Worm (Caenorhabditis elegans): ENCODE measurements around the gene F40A3.1.

The F40A3.1 gene

DNA sequence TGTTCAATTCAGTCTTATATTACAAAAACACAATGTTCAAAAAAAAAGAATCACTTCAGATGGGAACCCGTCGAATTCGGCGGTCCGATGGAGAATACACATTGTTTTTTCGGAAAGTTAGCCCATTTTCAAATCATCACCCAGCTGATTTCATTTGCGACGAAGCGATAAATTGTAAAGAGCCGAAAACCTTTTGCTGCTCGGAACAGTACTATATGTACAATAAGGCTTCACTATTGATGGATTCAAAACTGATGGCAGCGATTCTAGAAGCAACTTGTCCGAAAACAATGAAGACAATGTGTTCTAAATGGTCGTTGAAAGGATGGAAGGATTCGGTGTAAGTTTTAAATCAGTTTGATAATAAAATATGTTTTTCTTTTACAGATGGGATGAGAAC lies 33.4 kb upstream of the F40A3.1 start, which contains the start of gene C37C3.1:
Gene C37C3.1 (plus strand): TSS at position 33 of the 400 bp plus-strand sequence.
- TF ChIP-seq lsy-2 (tag; optimal IDR thresholded peaks at IDR 0.05): no peak
- no peak for TF ChIP-seq snpc-4 (tag; optimal IDR thresholded peaks at IDR 0.05)
- TF ChIP-seq ces-1 (GFP tag; optimal IDR thresholded peaks at IDR 0.05): no peak
- no peak for TF ChIP-seq nhr-237 (tag; optimal IDR thresholded peaks at IDR 0.05)
- no peak for TF ChIP-seq unc-120 (tag; optimal IDR thresholded peaks at IDR 0.05; ENCODE audit: poor library complexity, severe bottlenecking)
- no peak for TF ChIP-seq tbx-8 (GFP tag; optimal IDR thresholded peaks at IDR 0.05)
- TF ChIP-seq nhr-2 (tag; optimal IDR thresholded peaks at IDR 0.05): no peak
- TF ChIP-seq ceh-39 (tag; optimal IDR thresholded peaks at IDR 0.05): no peak
- no peak for TF ChIP-seq blmp-1 (tag; optimal IDR thresholded peaks at IDR 0.05)
- TF ChIP-seq zip-8 (tag; optimal IDR thresholded peaks at IDR 0.05): no peak
- TF ChIP-seq elt-3 (tag; optimal IDR thresholded peaks at IDR 0.05): no peak
- no peak for TF ChIP-seq ztf-11 (tag; optimal IDR thresholded peaks at IDR 0.05)
- TF ChIP-seq M03D4.4 (tag; optimal IDR thresholded peaks at IDR 0.05): no peak
- no peak for TF ChIP-seq nhr-28 (tag; optimal IDR thresholded peaks at IDR 0.05)
- no peak for TF ChIP-seq bed-3 (GFP tag; optimal IDR thresholded peaks at IDR 0.05)
- TF ChIP-seq flh-1 (GFP tag; optimal IDR thresholded peaks at IDR 0.05): no peak
- TF ChIP-seq ceh-83 (GFP tag; optimal IDR thresholded peaks at IDR 0.05): no peak
- TF ChIP-seq elt-1 (tag; optimal IDR thresholded peaks at IDR 0.05; ENCODE audit: borderline replicate concordance, insufficient read depth): no peak
- no peak for TF ChIP-seq ham-2 (GFP tag; optimal IDR thresholded peaks at IDR 0.05)

DNA sequence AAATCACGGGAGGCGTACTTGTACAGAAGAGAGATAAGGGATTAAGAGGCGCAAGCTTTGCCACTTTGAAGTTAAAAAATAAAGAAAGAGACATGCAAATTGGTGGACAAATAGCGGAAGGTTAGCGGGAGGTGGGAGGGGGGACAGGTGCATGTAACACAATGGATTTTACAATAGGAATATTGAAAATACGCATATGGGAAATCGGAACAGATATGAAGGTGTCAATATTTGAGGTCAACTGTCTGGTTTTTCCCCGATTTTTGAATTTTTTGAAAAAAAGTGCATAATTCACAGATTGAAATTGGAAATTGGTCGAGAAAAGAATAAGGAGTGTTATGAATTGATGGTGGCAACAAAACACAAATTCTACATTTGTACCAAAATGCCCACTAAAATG lies 29.5 kb upstream of the F40A3.1 start, which contains the start of gene C37C3.17:
Gene C37C3.17 (minus strand): TSS at position 101 of the 400 bp plus-strand sequence.
- TF ChIP-seq unc-62 (GFP tag; optimal IDR thresholded peaks at IDR 0.05) (no peak), cnd-1 (tag; optimal IDR thresholded peaks at IDR 0.05) (no peak), unc-39 (tag; optimal IDR thresholded peaks at IDR 0.05) (no peak), snpc-4 (tag; optimal IDR thresholded peaks at IDR 0.05) (no peak), ham-2 (GFP tag; optimal IDR thresholded peaks at IDR 0.05) (no peak), elt-1 (tag; optimal IDR thresholded peaks at IDR 0.05; ENCODE audit: borderline replicate concordance, insufficient read depth) (no peak), ztf-11 (tag; optimal IDR thresholded peaks at IDR 0.05) (no peak), nhr-28 (tag; optimal IDR thresholded peaks at IDR 0.05) (no peak), lin-32 (GFP tag; optimal IDR thresholded peaks at IDR 0.05) (no peak), ceh-39 (tag; optimal IDR thresholded peaks at IDR 0.05) (no peak), flh-1 (GFP tag; optimal IDR thresholded peaks at IDR 0.05) (no peak), unc-120 (tag; optimal IDR thresholded peaks at IDR 0.05; ENCODE audit: poor library complexity, severe bottlenecking) (no peak), drap-1 (GFP tag; optimal IDR thresholded peaks at IDR 0.05) (no peak), nhr-2 (tag; optimal IDR thresholded peaks at IDR 0.05) (no peak), mep-1 (tag; optimal IDR thresholded peaks at IDR 0.05) (no peak), nhr-237 (tag; optimal IDR thresholded peaks at IDR 0.05) (no peak), mls-2 (tag; optimal IDR thresholded peaks at IDR 0.05) (no peak), sptf-1 (tag; optimal IDR thresholded peaks at IDR 0.05) (no peak), ceh-43 (GFP tag; optimal IDR thresholded peaks at IDR 0.05) (no peak), nhr-76 (tag; optimal IDR thresholded peaks at IDR 0.05) (no peak)

- TF ChIP-seq ztf-11 (tag; optimal IDR thresholded peaks at IDR 0.05) (no peak), snpc-4 (tag; optimal IDR thresholded peaks at IDR 0.05) (no peak), cnd-1 (tag; optimal IDR thresholded peaks at IDR 0.05) (no peak), sem-2 (GFP tag; optimal IDR thresholded peaks at IDR 0.05) (no peak)
These were observed 28.3 kb upstream of the F40A3.1 start, which contains the start of gene C37C3.10 for ce11 chrV:7863020-7863523. Gene C37C3.10, minus strand, starts transcription at chrV:7863070.

DNA sequence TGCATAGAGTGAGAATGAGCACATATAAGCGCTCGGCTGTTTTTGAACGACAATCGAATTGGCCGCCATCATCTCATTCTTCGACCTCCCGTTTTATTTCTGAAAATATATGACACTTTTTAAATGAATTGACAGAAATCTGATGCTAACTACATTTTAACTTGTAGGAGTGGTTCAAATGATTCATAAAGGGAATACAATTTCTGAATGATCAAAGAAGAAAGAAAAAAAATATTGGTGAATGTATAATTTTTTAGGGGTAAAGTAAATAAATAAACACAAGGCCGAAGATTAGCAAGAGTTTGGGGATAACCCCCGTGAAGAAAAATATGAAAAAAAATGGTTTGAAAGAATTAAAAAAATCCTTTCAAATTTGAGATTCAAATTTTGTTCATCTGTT lies 26.7 kb upstream of the F40A3.1 start, which contains the start of gene C37C3.11:
Gene C37C3.11 (minus strand): TSS at position 101 of the 400 bp plus-strand sequence.
- TF ChIP-seq lin-13 (tag; optimal IDR thresholded peaks at IDR 0.05): no peak
- no peak for TF ChIP-seq lin-32 (GFP tag; optimal IDR thresholded peaks at IDR 0.05)
- no peak for TF ChIP-seq lsy-2 (tag; optimal IDR thresholded peaks at IDR 0.05)
- TF ChIP-seq ztf-11 (tag; optimal IDR thresholded peaks at IDR 0.05): no peak
- TF ChIP-seq hlh-1 (tag; optimal IDR thresholded peaks at IDR 0.05): no peak
- TF ChIP-seq mab-5 (tag; optimal IDR thresholded peaks at IDR 0.05): no peak
- TF ChIP-seq snpc-4 (tag; optimal IDR thresholded peaks at IDR 0.05): no peak
- TF ChIP-seq pha-4 (tag; optimal IDR thresholded peaks at IDR 0.05): no peak
- TF ChIP-seq zip-8 (tag; optimal IDR thresholded peaks at IDR 0.05): no peak
- TF ChIP-seq nhr-76 (tag; optimal IDR thresholded peaks at IDR 0.05): no peak
- no peak for TF ChIP-seq ces-1 (GFP tag; optimal IDR thresholded peaks at IDR 0.05)
- TF ChIP-seq drap-1 (GFP tag; optimal IDR thresholded peaks at IDR 0.05): no peak
- TF ChIP-seq ceh-83 (GFP tag; optimal IDR thresholded peaks at IDR 0.05): no peak
- TF ChIP-seq flh-1 (GFP tag; optimal IDR thresholded peaks at IDR 0.05): no peak
- no peak for TF ChIP-seq sem-2 (GFP tag; optimal IDR thresholded peaks at IDR 0.05)
- TF ChIP-seq cnd-1 (tag; optimal IDR thresholded peaks at IDR 0.05): no peak
- TF ChIP-seq nhr-237 (tag; optimal IDR thresholded peaks at IDR 0.05): no peak
- TF ChIP-seq blmp-1 (tag; optimal IDR thresholded peaks at IDR 0.05): no peak
- no peak for TF ChIP-seq tbx-8 (GFP tag; optimal IDR thresholded peaks at IDR 0.05)
